Fruit fly (Drosophila melanogaster): ENCODE measurements around the gene nub.

Gene nub

DNA sequence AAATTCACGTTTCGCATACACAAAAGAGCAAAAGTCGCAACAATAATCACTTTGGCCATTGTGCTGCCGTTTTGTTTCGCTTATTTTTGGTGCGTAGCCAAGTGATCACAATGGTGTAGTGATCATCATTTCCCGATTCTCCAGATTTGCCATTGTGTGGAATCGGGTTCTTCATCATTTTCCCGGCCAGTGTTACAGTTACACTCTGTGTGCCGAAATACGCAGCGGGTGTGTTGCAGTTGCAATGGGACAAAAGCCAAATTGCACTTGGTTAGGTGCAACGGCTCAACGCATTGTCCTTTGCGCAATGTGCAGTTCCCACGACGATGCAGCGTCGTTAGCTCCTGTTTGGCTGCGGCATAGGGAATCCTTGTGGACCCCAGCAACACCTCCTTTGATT is 24.3 kb downstream of the nub start:
- no peak for TF ChIP-seq eyg (GFP tag; optimal IDR thresholded peaks at IDR 0.05)
- TF ChIP-seq Ets65A (GFP tag), result peak; percentile 76
- no peak for TF ChIP-seq CG2678 (tag; optimal IDR thresholded peaks at IDR 0.05)
- TF ChIP-seq scrt (GFP tag; optimal IDR thresholded peaks at IDR 0.05), result no peak
- TF ChIP-seq twi (tag; optimal IDR thresholded peaks at IDR 0.05), result no peak
- no peak for TF ChIP-seq Adf1 (GFP tag; IDR thresholded peaks at IDR 0.05)
- TF ChIP-seq D (optimal IDR thresholded peaks at IDR 0.05), result peak; percentile 85
- TF ChIP-seq D (GFP tag; optimal IDR thresholded peaks at IDR 0.05), result no peak
- TF ChIP-seq zen (tag; optimal IDR thresholded peaks at IDR 0.05), result peak; percentile 11

DNA sequence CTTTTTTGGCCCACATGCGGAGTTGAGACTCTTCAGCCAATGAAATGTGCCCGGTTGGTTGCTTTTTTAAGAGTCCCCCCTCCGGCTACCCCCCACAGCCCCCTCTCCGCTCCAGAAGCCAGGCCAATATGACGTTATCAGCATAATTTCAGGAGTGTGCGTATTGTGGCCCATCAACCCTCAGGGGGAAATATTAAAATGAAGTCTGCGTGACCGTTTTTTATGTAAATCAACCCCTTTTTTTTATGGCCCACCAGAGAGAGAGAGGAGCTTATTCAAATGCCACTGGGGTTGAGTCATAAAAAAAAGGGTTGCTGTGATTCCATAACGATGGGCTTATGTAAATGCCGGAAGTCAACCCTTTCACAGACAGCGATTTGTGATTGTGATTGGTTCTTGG is 25.6 kb downstream of the nub start:
- no peak for TF ChIP-seq dmrt11E (tag; optimal IDR thresholded peaks at IDR 0.05)
- TF ChIP-seq NC2β (GFP tag; optimal IDR thresholded peaks at IDR 0.05), result no peak
- TF ChIP-seq HLH54F (GFP tag; optimal IDR thresholded peaks at IDR 0.05), result no peak
- no peak for TF ChIP-seq Abd-B (GFP tag; optimal IDR thresholded peaks at IDR 0.05)
- TF ChIP-seq ewg (GFP tag; optimal IDR thresholded peaks at IDR 0.05), result peak; percentile 61
- no peak for TF ChIP-seq CG12391 (tag; optimal IDR thresholded peaks at IDR 0.05)
- TF ChIP-seq CG7556 (GFP tag; optimal IDR thresholded peaks at IDR 0.05), result no peak
- no peak for TF ChIP-seq mirr (GFP tag; optimal IDR thresholded peaks at IDR 0.05)
- no peak for TF ChIP-seq CG7839 (tag; optimal IDR thresholded peaks at IDR 0.05)
- TF ChIP-seq CG32767 (GFP tag; IDR thresholded peaks at IDR 0.05), result no peak
- no peak for TF ChIP-seq MBD-R2 (GFP tag; IDR thresholded peaks at IDR 0.05)
- no peak for TF ChIP-seq CG7963 (GFP tag; IDR thresholded peaks at IDR 0.05; ENCODE audit: partially characterized antibody)
- peak; percentile 35 for TF ChIP-seq sens (GFP tag)
- no peak for TF ChIP-seq hkb (optimal IDR thresholded peaks at IDR 0.05)
- TF ChIP-seq hkb (GFP tag; IDR thresholded peaks at IDR 0.05), result no peak
- no peak for TF ChIP-seq TFAM (GFP tag; optimal IDR thresholded peaks at IDR 0.05)
- no peak for TF ChIP-seq CG9215 (GFP tag; IDR thresholded peaks at IDR 0.05)
- TF ChIP-seq Trl (optimal IDR thresholded peaks at IDR 0.05), result no peak
- TF ChIP-seq Trl (GFP tag; optimal IDR thresholded peaks at IDR 0.05), result no peak
- no peak for TF ChIP-seq sna (GFP tag; IDR thresholded peaks at IDR 0.05; ENCODE audit: partially characterized antibody)
- peak; percentile 95 for TF ChIP-seq Nf-YB (GFP tag; optimal IDR thresholded peaks at IDR 0.05)
- no peak for TF ChIP-seq CG14441 (GFP tag; IDR thresholded peaks at IDR 0.05)
- no peak for TF ChIP-seq Ets65A (GFP tag)
- TF ChIP-seq CG15479 (GFP tag; optimal IDR thresholded peaks at IDR 0.05), result no peak
- TF ChIP-seq pho (GFP tag; optimal IDR thresholded peaks at IDR 0.05), result no peak
- no peak for TF ChIP-seq BEAF-32 (GFP tag; optimal IDR thresholded peaks at IDR 0.05)
- TF ChIP-seq Blimp-1 (GFP tag; optimal IDR thresholded peaks at IDR 0.05), result no peak
- TF ChIP-seq nerfin-1 (tag; optimal IDR thresholded peaks at IDR 0.05), result peak; percentile 5
- no peak for TF ChIP-seq dm (GFP tag; optimal IDR thresholded peaks at IDR 0.05)
- peak; percentile 52; the same call in 1 of the 2 replicates for TF ChIP-seq vvl (GFP tag; IDR thresholded peaks at IDR 0.05)
- TF ChIP-seq CG14860 (GFP tag; IDR thresholded peaks at IDR 0.05; ENCODE audit: partially characterized antibody), result no peak
- TF ChIP-seq CG8359 (GFP tag; optimal IDR thresholded peaks at IDR 0.05; ENCODE audit: borderline replicate concordance), result no peak
- TF ChIP-seq CG4617 (GFP tag; optimal IDR thresholded peaks at IDR 0.05; ENCODE audit: borderline replicate concordance), result no peak
- TF ChIP-seq dpn (GFP tag; optimal IDR thresholded peaks at IDR 0.05), result no peak
- TF ChIP-seq ara (GFP tag; IDR thresholded peaks at IDR 0.05), result no peak
- no peak for TF ChIP-seq wor (GFP tag; IDR thresholded peaks at IDR 0.05)
- TF ChIP-seq oc (tag; optimal IDR thresholded peaks at IDR 0.05), result no peak
- peak; percentile 98 for TF ChIP-seq sqz (GFP tag; optimal IDR thresholded peaks at IDR 0.05)
- TF ChIP-seq gro (GFP tag; optimal IDR thresholded peaks at IDR 0.05), result no peak
- TF ChIP-seq CG31441 (GFP tag; IDR thresholded peaks at IDR 0.05), result no peak
- TF ChIP-seq D19A (tag; optimal IDR thresholded peaks at IDR 0.05), result no peak
- TF ChIP-seq al (GFP tag; IDR thresholded peaks at IDR 0.05), result no peak
- TF ChIP-seq CG17612 (GFP tag; IDR thresholded peaks at IDR 0.05), result no peak
